Worm (Caenorhabditis elegans) whole organism, L4 larva: ENCODE measurements around the gene nstp-2.

Experiments used
- D1046.2 ChIP-seq: fragments of 200-800 bp; sonication (Bioruptor generic); IDR thresholded peaks from 2 replicates; pipeline ENCODE4 v1.3.6; 2022; ENCODE audit warnings: missing genetic modification characterization, missing compliant biosample characterization
- F10B5.3 ChIP-seq: sonication (generic microtip); optimal IDR thresholded peaks from 2 replicates; lab custom pipeline; 2016; ENCODE audit warnings: mild to moderate bottlenecking, missing genetic modification characterization, missing compliant biosample characterization
- F44E2.7 ChIP-seq: fragments of 200-800 bp; sonication (Bioruptor generic); IDR thresholded peaks from 2 replicates; pipeline ENCODE4 v2.1.2; 2022; ENCODE audit warnings: missing genetic modification characterization, missing compliant biosample characterization
- R02D3.7 ChIP-seq: fragments of 150-350 bp; sonication (generic microtip); optimal IDR thresholded peaks from 3 replicates; lab custom pipeline; 2014; ENCODE audit warnings: missing biosample characterization, missing genetic modification characterization
- Y5F2A.4 ChIP-seq: fragments of 200-800 bp; sonication (Bioruptor generic); optimal IDR thresholded peaks from 2 replicates; lab custom pipeline; 2018; ENCODE audit warnings: mild to moderate bottlenecking, missing genetic modification characterization, missing compliant biosample characterization
- Y75B8A.6 ChIP-seq: fragments of 200-800 bp; sonication (Bioruptor generic); IDR thresholded peaks from 2 replicates; pipeline ENCODE4 v1.3.6; 2022; ENCODE audit warnings: missing genetic modification reagents, missing genetic modification characterization, missing compliant biosample characterization
- ZK337.2 ChIP-seq: fragments of 200-800 bp; sonication (Bioruptor generic); IDR thresholded peaks from 2 replicates; pipeline ENCODE4 v1.3.6; 2022; ENCODE audit warnings: missing genetic modification reagents, missing genetic modification characterization, missing compliant biosample characterization
- aha-1 ChIP-seq: fragments of 150-350 bp; peaks from one replicate; lab custom pipeline; 2014; ENCODE audit warnings: missing biosample characterization, missing genetic modification characterization
- aly-2 ChIP-seq: sonication (generic microtip); optimal IDR thresholded peaks from 2 replicates; lab custom pipeline; 2018; ENCODE audit warnings: missing biosample characterization, missing genetic modification characterization
- ama-1 ChIP-seq: fragments of 150-350 bp; optimal IDR thresholded peaks from 2 replicates; lab custom pipeline; 2014; ENCODE audit warnings: inconsistent platforms, mixed read lengths
- attf-4 ChIP-seq: sonication (generic microtip); optimal IDR thresholded peaks from 3 replicates; lab custom pipeline; 2017; ENCODE audit warnings: missing biosample characterization, missing genetic modification characterization
- ceh-20 ChIP-seq: fragments of 200-800 bp; sonication (Bioruptor generic); IDR thresholded peaks from 2 replicates; pipeline ENCODE4 v1.3.6; 2022; ENCODE audit warnings: missing genetic modification reagents, missing genetic modification characterization, missing compliant biosample characterization
- daf-19 ChIP-seq: fragments of 200-800 bp; sonication (Bioruptor generic); conservative IDR thresholded peaks from 2 replicates; pipeline ENCODE4 v1.3.6; 2022; ENCODE audit warnings: missing genetic modification characterization, missing compliant biosample characterization
- dmd-8 ChIP-seq: fragments of 200-800 bp; sonication (Bioruptor generic); IDR thresholded peaks from 2 replicates; pipeline ENCODE4 v1.3.6; 2022; ENCODE audit warnings: missing genetic modification characterization, missing compliant biosample characterization
- dpl-1 ChIP-seq: fragments of 150-350 bp; optimal IDR thresholded peaks from 2 replicates; lab custom pipeline; 2014; ENCODE audit warnings: missing biosample characterization, missing genetic modification reagents, missing genetic modification characterization
- dve-1 ChIP-seq: sonication (generic microtip); optimal IDR thresholded peaks from 2 replicates; lab custom pipeline; 2017; ENCODE audit warnings: antibody characterized with exemption, mild to moderate bottlenecking, missing genetic modification characterization, missing compliant biosample characterization; ENCODE audit not compliant: insufficient read depth
- fkh-10 ChIP-seq: fragments of 150-350 bp; optimal IDR thresholded peaks from 2 replicates; lab custom pipeline; 2014; ENCODE audit warnings: missing biosample characterization, missing genetic modification reagents, missing genetic modification characterization
- fos-1 ChIP-seq: fragments of 150-350 bp; optimal IDR thresholded peaks from 2 replicates; lab custom pipeline; 2014; ENCODE audit warnings: missing biosample characterization, missing genetic modification characterization
- hlh-11 ChIP-seq: fragments of 200-800 bp; sonication (Bioruptor generic); optimal IDR thresholded peaks from 2 replicates; lab custom pipeline; 2018; ENCODE audit warnings: mild to moderate bottlenecking, missing genetic modification characterization, missing compliant biosample characterization
- hlh-30 ChIP-seq: sonication (generic microtip); optimal IDR thresholded peaks from 2 replicates; lab custom pipeline; 2017; ENCODE audit warnings: antibody characterized with exemption, mild to moderate bottlenecking, missing genetic modification characterization, missing compliant biosample characterization; ENCODE audit not compliant: insufficient read depth
- hmg-1.1 ChIP-seq: fragments of 200-800 bp; sonication (Bioruptor generic); IDR thresholded peaks from 2 replicates; pipeline ENCODE4 v1.3.6; 2022; ENCODE audit warnings: missing genetic modification reagents, missing genetic modification characterization, missing compliant biosample characterization
- jun-1 ChIP-seq: fragments of 150-350 bp; optimal IDR thresholded peaks from 2 replicates; lab custom pipeline; 2014; ENCODE audit warnings: missing biosample characterization, missing genetic modification reagents, missing genetic modification characterization
- lim-7 ChIP-seq: fragments of 200-800 bp; sonication (Bioruptor generic); IDR thresholded peaks from 2 replicates; pipeline ENCODE4 v1.3.6; 2022; ENCODE audit warnings: missing genetic modification characterization, missing compliant biosample characterization
- lin-29 ChIP-seq: fragments of 200-800 bp; sonication (Bioruptor generic); IDR thresholded peaks from 2 replicates; pipeline ENCODE4 v1.3.6; 2022; ENCODE audit warnings: missing genetic modification reagents, missing genetic modification characterization, missing compliant biosample characterization
- lin-39 ChIP-seq: fragments of 150-350 bp; optimal IDR thresholded peaks from 2 replicates; lab custom pipeline; 2014; ENCODE audit warnings: missing biosample characterization, missing genetic modification reagents, missing genetic modification characterization
- lsy-2 ChIP-seq, 2 experiments: fragments of 150-350 bp in 1 of 2; sonication (generic microtip) in 1 of 2; optimal IDR thresholded peaks; 2 replicates each; lab custom pipeline; 2014 to 2017; ENCODE audit warnings: missing biosample characterization in 2 of 2, missing genetic modification characterization in 2 of 2
- madf-9 ChIP-seq: fragments of 200-800 bp; sonication (Bioruptor generic); conservative IDR thresholded peaks from 2 replicates; pipeline ENCODE4 v1.3.6; 2022; ENCODE audit warnings: missing genetic modification reagents, missing genetic modification characterization, missing compliant biosample characterization
- mep-1 ChIP-seq: fragments of 150-350 bp; sonication (generic microtip); optimal IDR thresholded peaks from 3 replicates; lab custom pipeline; 2014; ENCODE audit warnings: missing biosample characterization, missing genetic modification characterization
- mxl-2 ChIP-seq: fragments of 200-800 bp; sonication (Bioruptor generic); conservative IDR thresholded peaks from 2 replicates; pipeline ENCODE4 v1.3.6; 2022; ENCODE audit warnings: missing genetic modification reagents, missing genetic modification characterization, missing compliant biosample characterization
- mxl-3 ChIP-seq: fragments of 200-800 bp; sonication (Bioruptor generic); optimal IDR thresholded peaks from 2 replicates; lab custom pipeline; 2018; ENCODE audit warnings: mild to moderate bottlenecking, missing genetic modification characterization, missing compliant biosample characterization
- nhr-102 ChIP-seq: sonication (generic microtip); optimal IDR thresholded peaks from 2 replicates; lab custom pipeline; 2016; ENCODE audit warnings: mild to moderate bottlenecking, missing genetic modification characterization, moderate library complexity, missing compliant biosample characterization
- nhr-25 ChIP-seq: sonication (generic microtip); optimal IDR thresholded peaks from 2 replicates; lab custom pipeline; 2017; ENCODE audit warnings: missing genetic modification characterization, mild to moderate bottlenecking, missing compliant biosample characterization, antibody characterized with exemption, moderate library complexity, borderline replicate concordance; ENCODE audit not compliant: insufficient read depth
- nhr-28 ChIP-seq: fragments of 150-350 bp; optimal IDR thresholded peaks from 2 replicates; lab custom pipeline; 2014; ENCODE audit warnings: missing biosample characterization, missing genetic modification characterization
- nhr-48 ChIP-seq: sonication (generic microtip); optimal IDR thresholded peaks from 2 replicates; lab custom pipeline; 2016; ENCODE audit warnings: mild to moderate bottlenecking, missing genetic modification characterization, missing compliant biosample characterization
- nhr-6 ChIP-seq: fragments of 150-350 bp; optimal IDR thresholded peaks from 2 replicates; lab custom pipeline; 2014; ENCODE audit warnings: missing biosample characterization, missing genetic modification characterization
- php-3 ChIP-seq: fragments of 200-800 bp; sonication (Bioruptor generic); IDR thresholded peaks from 2 replicates; pipeline ENCODE4 v1.3.6; 2022; ENCODE audit warnings: missing genetic modification reagents, missing genetic modification characterization, missing compliant biosample characterization
- set-16 ChIP-seq: fragments of 200-800 bp; sonication (Bioruptor generic); IDR thresholded peaks from 2 replicates; pipeline ENCODE4 v1.3.6; 2022; ENCODE audit warnings: missing genetic modification reagents, missing genetic modification characterization, missing compliant biosample characterization
- skn-1 ChIP-seq: fragments of 150-350 bp; optimal IDR thresholded peaks from 2 replicates; lab custom pipeline; 2014; ENCODE audit warnings: missing biosample characterization, missing genetic modification characterization
- spr-3 ChIP-seq: fragments of 200-800 bp; sonication (Bioruptor generic); optimal IDR thresholded peaks from 2 replicates; lab custom pipeline; 2018; ENCODE audit warnings: mild to moderate bottlenecking, missing genetic modification characterization, missing compliant biosample characterization
- tag-97 ChIP-seq: fragments of 200-800 bp; sonication (Bioruptor generic); IDR thresholded peaks from 2 replicates; pipeline ENCODE4 v1.3.6; 2022; ENCODE audit warnings: missing genetic modification characterization, missing compliant biosample characterization
- unc-130 ChIP-seq: sonication (generic microtip); optimal IDR thresholded peaks from 2 replicates; lab custom pipeline; 2016; ENCODE audit warnings: missing genetic modification reagents, missing genetic modification characterization, missing compliant biosample characterization
- unc-62 ChIP-seq, 3 experiments: fragments of 150-350 bp in 1 of 3; sonication (generic microtip); optimal IDR thresholded peaks in 2 of 3; peaks in 1 of 3; 1 replicate in 1 of 3; 2 replicates in 2 of 3; lab custom pipeline; 2014 to 2017; ENCODE audit warnings: missing biosample characterization in 3 of 3, missing genetic modification characterization in 3 of 3, missing genetic modification reagents in 3 of 3, missing genotype in 1 of 3
- vab-7 ChIP-seq: fragments of 200-800 bp; sonication (Bioruptor generic); IDR thresholded peaks from 2 replicates; pipeline ENCODE4 v1.3.6; 2022; ENCODE audit warnings: missing genetic modification reagents, missing genetic modification characterization, missing compliant biosample characterization
- zag-1 ChIP-seq: fragments of 150-350 bp; optimal IDR thresholded peaks from 2 replicates; lab custom pipeline; 2014; ENCODE audit warnings: missing biosample characterization, missing genetic modification characterization
- zfp-2 ChIP-seq: sonication (generic microtip); optimal IDR thresholded peaks from 2 replicates; lab custom pipeline; 2016; ENCODE audit warnings: mild to moderate bottlenecking, missing genetic modification characterization, missing compliant biosample characterization
- zip-2 ChIP-seq: fragments of 150-350 bp; optimal IDR thresholded peaks from 2 replicates; lab custom pipeline; 2014; ENCODE audit warnings: missing biosample characterization, missing genetic modification characterization
- ztf-7 ChIP-seq: fragments of 150-350 bp; optimal IDR thresholded peaks from 2 replicates; lab custom pipeline; 2014; ENCODE audit warnings: missing biosample characterization, missing genetic modification characterization

nstp-2 gene

DNA sequence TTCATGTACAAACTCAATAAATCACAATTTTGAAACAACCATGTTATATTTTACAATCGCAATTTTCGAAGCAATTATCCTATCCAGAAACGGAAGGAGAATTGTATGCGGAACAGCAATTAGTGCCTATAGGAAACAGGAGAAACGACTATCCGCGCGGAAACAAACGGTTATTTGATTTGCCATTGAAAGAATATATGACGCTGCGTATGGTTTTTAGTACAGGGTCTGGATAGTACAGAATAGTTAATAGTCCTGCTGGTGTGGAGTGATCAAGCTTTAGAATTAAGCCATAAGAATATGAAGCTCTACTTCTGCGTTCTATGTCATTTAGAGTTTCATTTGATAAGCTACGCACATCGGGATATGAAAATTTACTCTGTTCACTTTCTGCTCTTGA, 40.9 kb upstream of the nstp-2 start:
- no peak for TF ChIP-seq F44E2.7 (GFP tag; lab: Robert Waterston, UW)
- no peak for TF ChIP-seq aly-2
- TF ChIP-seq R02D3.7, result no peak
- TF ChIP-seq lim-7 (GFP tag; lab: Robert Waterston, UW), result no peak
- no peak for TF ChIP-seq F10B5.3 (tag; lab: Kevin White, UChicago)
- no peak for TF ChIP-seq hmg-1.1 (GFP tag; lab: Robert Waterston, UW)
- no peak for TF ChIP-seq ama-1 (lab: Kevin White, UChicago)
- no peak for TF ChIP-seq jun-1 (tag; lab: Kevin White, UChicago)
- TF ChIP-seq fkh-10, result no peak
- TF ChIP-seq zag-1 (tag; lab: Kevin White, UChicago), result no peak
- no peak for TF ChIP-seq tag-97
- TF ChIP-seq ZK337.2 (GFP tag; lab: Robert Waterston, UW), result no peak
- TF ChIP-seq lsy-2 (tag; optimal IDR thresholded peaks at IDR 0.05; lab: Kevin White, UChicago), result no peak
- TF ChIP-seq unc-130 (GFP tag; lab: Kevin White, UChicago), result no peak
- no peak for TF ChIP-seq nhr-25 (tag; lab: Kevin White, UChicago)
- no peak for TF ChIP-seq vab-7 (GFP tag; lab: Robert Waterston, UW)
- TF ChIP-seq zfp-2 (tag; lab: Kevin White, UChicago), result no peak
- no peak for TF ChIP-seq ceh-20 (GFP tag; lab: Robert Waterston, UW)
- TF ChIP-seq nhr-102 (tag; lab: Kevin White, UChicago), result no peak

DNA sequence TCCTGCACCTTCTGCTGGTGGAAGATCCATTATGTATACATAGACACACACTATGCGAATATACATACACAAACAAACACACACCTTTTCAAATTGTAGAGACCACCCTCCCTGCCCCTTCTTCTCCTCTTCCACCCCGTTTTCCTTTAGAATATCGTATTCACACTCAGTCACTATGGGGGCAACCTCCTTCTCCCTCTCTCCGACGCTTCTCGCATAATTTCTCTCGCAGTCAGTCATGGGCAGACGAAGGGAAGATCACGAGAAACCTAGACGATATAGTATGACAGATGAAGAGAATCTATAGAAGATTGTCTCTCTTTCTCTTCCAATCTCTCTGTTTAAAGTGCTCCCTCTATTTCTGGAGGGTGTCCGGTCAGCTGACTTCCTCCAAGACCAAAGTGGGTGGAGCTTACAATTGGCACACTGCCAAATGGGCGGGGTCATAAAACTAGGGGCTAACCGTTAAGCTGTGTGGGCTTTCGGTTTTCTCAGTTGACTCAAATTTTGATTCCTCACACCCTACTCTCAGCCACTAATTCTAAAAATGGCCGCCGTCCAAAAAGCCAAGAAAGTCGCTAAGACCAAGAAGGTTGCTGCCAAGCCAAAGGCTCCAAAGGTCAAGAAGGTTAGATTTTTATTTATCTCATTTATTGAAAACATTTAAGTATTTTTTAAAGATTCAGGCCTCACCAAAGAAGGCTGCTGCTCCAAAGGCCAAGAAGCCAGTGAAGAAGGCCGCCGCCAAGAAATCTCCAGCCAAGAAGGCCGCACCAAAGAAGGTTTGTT, 40.1 kb upstream of the nstp-2 start, which contains the start of gene hil-7:
hil-7 (plus strand) TSS at position 446 of the 789 bp plus-strand sequence.
- peak; percentile 35 for TF ChIP-seq dve-1 (tag; lab: Kevin White, UChicago)
- no peak for TF ChIP-seq unc-130 (GFP tag; lab: Kevin White, UChicago)
- TF ChIP-seq ztf-7 (tag; lab: Kevin White, UChicago), result no peak
- no peak for TF ChIP-seq D1046.2 (GFP tag; lab: Robert Waterston, UW)
- no peak for TF ChIP-seq nhr-25 (tag; lab: Kevin White, UChicago)
- no peak for TF ChIP-seq madf-9
- no peak for TF ChIP-seq lin-39 (tag; lab: Kevin White, UChicago)
- no peak for TF ChIP-seq F44E2.7 (GFP tag; lab: Robert Waterston, UW)
- TF ChIP-seq lsy-2 (tag; optimal IDR thresholded peaks at IDR 0.05; lab: Kevin White, UChicago), result peak in 1 of 2 experiments; percentile 35
- no peak for TF ChIP-seq R02D3.7
- no peak for TF ChIP-seq php-3
- TF ChIP-seq mxl-2 (GFP tag; lab: Robert Waterston, UW), result no peak
- TF ChIP-seq mxl-3 (GFP tag; lab: Kevin White, UChicago), result no peak
- TF ChIP-seq spr-3 (GFP tag; lab: Kevin White, UChicago), result no peak
- peak in 1 of 2 experiments; percentile 70 for TF ChIP-seq unc-62 (GFP tag; optimal IDR thresholded peaks at IDR 0.05 in 1 of 2; lab: Kevin White, UChicago)
- no peak for TF ChIP-seq unc-62 (tag; optimal IDR thresholded peaks at IDR 0.05; lab: Kevin White, UChicago)
- TF ChIP-seq fos-1 (tag; lab: Kevin White, UChicago), result no peak
- no peak for TF ChIP-seq set-16 (GFP tag; lab: Robert Waterston, UW)
- TF ChIP-seq lin-29 (GFP tag; lab: Robert Waterston, UW), result no peak
- TF ChIP-seq nhr-6 (tag; lab: Kevin White, UChicago), result no peak
- peak; percentile 81 for TF ChIP-seq hlh-30 (tag; lab: Kevin White, UChicago)
- no peak for TF ChIP-seq Y5F2A.4 (GFP tag; lab: Kevin White, UChicago)
- peak; percentile 19 for TF ChIP-seq aha-1 (tag; lab: Kevin White, UChicago)
- peak; percentile 3 for TF ChIP-seq nhr-28 (tag; lab: Kevin White, UChicago)
- peak; percentile 62 for TF ChIP-seq mep-1 (tag; lab: Kevin White, UChicago)
- peak; percentile 47 for TF ChIP-seq hlh-11
- TF ChIP-seq ceh-20 (GFP tag; lab: Robert Waterston, UW), result no peak
- TF ChIP-seq skn-1, result no peak
- no peak for TF ChIP-seq Y75B8A.6 (GFP tag; lab: Robert Waterston, UW)
- TF ChIP-seq zip-2, result no peak
- no peak for TF ChIP-seq dmd-8 (GFP tag; lab: Robert Waterston, UW)
- no peak for TF ChIP-seq vab-7 (GFP tag; lab: Robert Waterston, UW)
- no peak for TF ChIP-seq ama-1 (lab: Kevin White, UChicago)
- no peak for TF ChIP-seq nhr-102 (tag; lab: Kevin White, UChicago)
- TF ChIP-seq dpl-1 (GFP tag; lab: Kevin White, UChicago), result no peak
- TF ChIP-seq daf-19, result no peak
- TF ChIP-seq nhr-48 (tag; lab: Kevin White, UChicago), result no peak
- no peak for TF ChIP-seq attf-4 (tag; lab: Kevin White, UChicago)
